Fruit fly (Drosophila melanogaster) whole organism, embryonic: Measurements from ENCODE around the gene MED28.

ENCODE experiments used
- BtbVII ChIP-seq: fragments of 200-800 bp; sonication (Bioruptor generic); optimal IDR thresholded peaks from 3 replicates; lab custom pipeline; 2017; ENCODE audit warnings: missing biosample characterization, mild to moderate bottlenecking, missing genetic modification characterization
- CG11504 ChIP-seq: fragments of 200-800 bp; sonication (Bioruptor generic); optimal IDR thresholded peaks from 3 replicates; lab custom pipeline; 2019; ENCODE audit warnings: missing biosample characterization, mild to moderate bottlenecking, missing genetic modification characterization, moderate library complexity
- CG12744 ChIP-seq: fragments of 200-800 bp; sonication (Bioruptor generic); optimal IDR thresholded peaks from 2 replicates; lab custom pipeline; 2016; ENCODE audit warnings: missing biosample characterization, missing genetic modification characterization
- CG13287 ChIP-seq: fragments of 200-800 bp; sonication (Bioruptor generic); IDR thresholded peaks from 2 replicates; pipeline ENCODE4 v1.3.6; 2022; ENCODE audit warnings: missing biosample characterization, missing genetic modification characterization; ENCODE audit not compliant: partially characterized antibody
- CG13424 ChIP-seq: fragments of 200-800 bp; sonication (Bioruptor generic); optimal IDR thresholded peaks from 2 replicates; lab custom pipeline; 2019; ENCODE audit warnings: missing biosample characterization, mild to moderate bottlenecking, missing genetic modification characterization, moderate library complexity
- CG13775 ChIP-seq: fragments of 200-800 bp; sonication (Bioruptor generic); optimal IDR thresholded peaks from 3 replicates; lab custom pipeline; 2017; ENCODE audit warnings: missing biosample characterization, mild to moderate bottlenecking, missing genetic modification characterization
- CG14710 ChIP-seq: fragments of 200-800 bp; sonication (Bioruptor generic); optimal IDR thresholded peaks from 3 replicates; lab custom pipeline; 2019; ENCODE audit warnings: missing biosample characterization, mild to moderate bottlenecking, missing genetic modification characterization, moderate library complexity
- CG15514 ChIP-seq: fragments of 200-800 bp; sonication (Bioruptor generic); optimal IDR thresholded peaks from 3 replicates; lab custom pipeline; 2017; ENCODE audit warnings: missing biosample characterization, missing genetic modification characterization, mild to moderate bottlenecking, moderate library complexity, missing genetic modification reagents
- CG16813 ChIP-seq: fragments of 200-800 bp; sonication (Bioruptor generic); IDR thresholded peaks from 3 replicates; pipeline ENCODE4 v1.3.6; 2022; ENCODE audit warnings: missing biosample characterization, missing genetic modification characterization; ENCODE audit not compliant: partially characterized antibody
- CG2712 ChIP-seq: fragments of 200-800 bp; optimal IDR thresholded peaks from 3 replicates; lab custom pipeline; 2019; ENCODE audit warnings: missing biosample characterization, mild to moderate bottlenecking, missing genetic modification characterization, moderate library complexity
- CG3065 ChIP-seq: fragments of 200-800 bp; sonication (Bioruptor generic); optimal IDR thresholded peaks from 2 replicates; lab custom pipeline; 2016; ENCODE audit warnings: missing biosample characterization, missing genetic modification characterization
- CG32772 ChIP-seq: fragments of 200-800 bp; sonication (Bioruptor generic); IDR thresholded peaks from 2 replicates; pipeline ENCODE4 v1.3.6; 2022; ENCODE audit warnings: missing biosample characterization, missing genetic modification characterization
- CG3407 ChIP-seq: fragments of 200-800 bp; sonication (Bioruptor generic); optimal IDR thresholded peaks from 2 replicates; lab custom pipeline; 2018; ENCODE audit warnings: missing biosample characterization, mild to moderate bottlenecking, missing genetic modification characterization
- CG7271 ChIP-seq: fragments of 200-800 bp; sonication (Bioruptor generic); optimal IDR thresholded peaks from 2 replicates; lab custom pipeline; 2018; ENCODE audit warnings: missing biosample characterization, mild to moderate bottlenecking, missing genetic modification characterization, moderate library complexity
- CG7839 ChIP-seq: fragments of 200-800 bp; sonication (Bioruptor generic); optimal IDR thresholded peaks from 3 replicates; lab custom pipeline; 2018; ENCODE audit warnings: missing biosample characterization, mild to moderate bottlenecking, missing genetic modification characterization, moderate library complexity
- CG7987 ChIP-seq: fragments of 200-800 bp; sonication (Bioruptor generic); optimal IDR thresholded peaks from 2 replicates; lab custom pipeline; 2018; ENCODE audit warnings: missing biosample characterization, mild to moderate bottlenecking, missing genetic modification characterization, moderate library complexity
- CTCF ChIP-seq: fragments of 200-800 bp; sonication (Bioruptor generic); optimal IDR thresholded peaks from 2 replicates; lab custom pipeline; 2017; ENCODE audit warnings: missing biosample characterization, mild to moderate bottlenecking, missing genetic modification characterization, moderate library complexity
- Dip3 ChIP-seq: fragments of 200-800 bp; sonication (Bioruptor generic); optimal IDR thresholded peaks from 3 replicates; lab custom pipeline; 2016; ENCODE audit warnings: missing biosample characterization, missing genetic modification characterization
- Doc3 ChIP-seq: fragments of 200-800 bp; sonication (Bioruptor generic); IDR thresholded peaks from 3 replicates; pipeline ENCODE4 v1.3.6; 2022; ENCODE audit warnings: missing biosample characterization, missing genetic modification characterization; ENCODE audit not compliant: partially characterized antibody
- Dp ChIP-seq: fragments of 200-800 bp; sonication (Bioruptor generic); optimal IDR thresholded peaks from 2 replicates; lab custom pipeline; 2018; ENCODE audit warnings: missing biosample characterization, mild to moderate bottlenecking, missing genetic modification characterization, moderate library complexity
- E2f2 ChIP-seq: fragments of 200-800 bp; sonication (Bioruptor generic); IDR thresholded peaks from 2 replicates; pipeline ENCODE4 v1.3.6; 2022; ENCODE audit warnings: missing biosample characterization, missing genetic modification characterization
- H15 ChIP-seq: fragments of 200-800 bp; sonication (Bioruptor generic); IDR thresholded peaks from 3 replicates; pipeline ENCODE4 v1.3.6; 2022; ENCODE audit warnings: missing biosample characterization, missing genetic modification characterization
- Hmr ChIP-seq: fragments of 200-800 bp; sonication (Bioruptor generic); optimal IDR thresholded peaks from 3 replicates; lab custom pipeline; 2017; ENCODE audit warnings: mild to moderate bottlenecking, missing biosample characterization, missing genetic modification reagents, missing genetic modification characterization
- Hsf ChIP-seq: fragments of 200-800 bp; sonication (Bioruptor generic); optimal IDR thresholded peaks from 3 replicates; lab custom pipeline; 2016; ENCODE audit warnings: missing biosample characterization, missing genetic modification characterization
- Max ChIP-seq: fragments of 200-800 bp; sonication (Bioruptor generic); optimal IDR thresholded peaks from 2 replicates; lab custom pipeline; 2016; ENCODE audit warnings: missing biosample characterization, mild to moderate bottlenecking, missing genetic modification characterization
- Nf-YA ChIP-seq: fragments of 200-800 bp; sonication (Bioruptor generic); IDR thresholded peaks from 2 replicates; pipeline ENCODE4 v1.3.6; 2022; ENCODE audit warnings: missing biosample characterization, missing genetic modification characterization
- Nf-YC ChIP-seq: fragments of 200-800 bp; optimal IDR thresholded peaks from 3 replicates; lab custom pipeline; 2019; ENCODE audit warnings: missing biosample characterization, mild to moderate bottlenecking, missing genetic modification characterization, moderate library complexity
- NfI ChIP-seq: fragments of 200-800 bp; sonication (Bioruptor generic); optimal IDR thresholded peaks from 3 replicates; lab custom pipeline; 2018; ENCODE audit warnings: missing biosample characterization, mild to moderate bottlenecking, missing genetic modification characterization, moderate library complexity
- Pdp1 ChIP-seq, 2 experiments: fragments of 200-800 bp; sonication (Bioruptor generic); optimal IDR thresholded peaks; 3 replicates each; lab custom pipeline; 2016; ENCODE audit warnings: missing biosample characterization in 2 of 2, missing genetic modification characterization in 2 of 2, mild to moderate bottlenecking in 1 of 2, moderate library complexity in 1 of 2
- Side ChIP-seq: fragments of 200-800 bp; sonication (Bioruptor generic); optimal IDR thresholded peaks from 2 replicates; lab custom pipeline; 2016; ENCODE audit warnings: missing biosample characterization, missing genetic modification characterization
- Sry-β ChIP-seq: fragments of 200-800 bp; sonication (Bioruptor generic); optimal IDR thresholded peaks from 2 replicates; lab custom pipeline; 2018; ENCODE audit warnings: missing biosample characterization, mild to moderate bottlenecking, missing genetic modification characterization, moderate library complexity
- Xrp1 ChIP-seq: fragments of 200-800 bp; sonication (Bioruptor generic); IDR thresholded peaks from 2 replicates; pipeline ENCODE4 v1.3.6; 2022; ENCODE audit warnings: missing biosample characterization, missing genetic modification characterization
- bsh ChIP-seq, 2 experiments: fragments of 200-800 bp; sonication (Bioruptor generic); optimal IDR thresholded peaks; 2 replicates each; lab custom pipeline; 2017 to 2018; ENCODE audit warnings: mild to moderate bottlenecking in 2 of 2, missing biosample characterization in 2 of 2, missing genetic modification characterization in 2 of 2, moderate library complexity in 1 of 2
- ci ChIP-seq: fragments of 200-800 bp; sonication (Bioruptor generic); IDR thresholded peaks from 3 replicates; pipeline ENCODE4 v1.3.6; 2022; ENCODE audit warnings: missing biosample characterization, missing genetic modification characterization
- crp ChIP-seq, 2 experiments: fragments of 200-800 bp; sonication (Bioruptor generic); optimal IDR thresholded peaks; 2 replicates in 1 of 2; 3 replicates in 1 of 2; lab custom pipeline; 2017; ENCODE audit warnings: missing biosample characterization in 2 of 2, missing genetic modification characterization in 2 of 2, mild to moderate bottlenecking in 1 of 2, moderate library complexity in 1 of 2
- dmrt11E ChIP-seq: fragments of 200-800 bp; sonication (Bioruptor generic); optimal IDR thresholded peaks from 3 replicates; lab custom pipeline; 2018; ENCODE audit warnings: missing biosample characterization, mild to moderate bottlenecking, missing genetic modification characterization, moderate library complexity
- ewg ChIP-seq: fragments of 200-800 bp; sonication (Bioruptor generic); optimal IDR thresholded peaks from 3 replicates; lab custom pipeline; 2017; ENCODE audit warnings: mild to moderate bottlenecking, missing biosample characterization, missing genetic modification reagents, missing genetic modification characterization
- fd96Cb ChIP-seq: fragments of 200-800 bp; sonication (Bioruptor generic); optimal IDR thresholded peaks from 2 replicates; lab custom pipeline; 2018; ENCODE audit warnings: missing biosample characterization, mild to moderate bottlenecking, missing genetic modification characterization, moderate library complexity
- gem ChIP-seq: fragments of 200-800 bp; sonication (Bioruptor generic); optimal IDR thresholded peaks from 2 replicates; lab custom pipeline; 2019; ENCODE audit warnings: missing biosample characterization, mild to moderate bottlenecking, missing genetic modification characterization, moderate library complexity
- lbe ChIP-seq: fragments of 200-800 bp; sonication (Bioruptor generic); optimal IDR thresholded peaks from 2 replicates; lab custom pipeline; 2016; ENCODE audit warnings: missing biosample characterization, mild to moderate bottlenecking, missing genetic modification characterization
- nom ChIP-seq: fragments of 200-800 bp; sonication (Bioruptor generic); optimal IDR thresholded peaks from 2 replicates; lab custom pipeline; 2017; ENCODE audit warnings: missing biosample characterization, missing genetic modification characterization, mild to moderate bottlenecking, moderate library complexity, missing genetic modification reagents
- psq ChIP-seq: fragments of 200-800 bp; sonication (Bioruptor generic); optimal IDR thresholded peaks from 2 replicates; lab custom pipeline; 2017; ENCODE audit warnings: missing biosample characterization, missing genetic modification characterization
- ranshi ChIP-seq: fragments of 200-800 bp; sonication (Bioruptor generic); IDR thresholded peaks from 2 replicates; pipeline ENCODE4 v1.3.6; 2022; ENCODE audit warnings: missing biosample characterization, missing genetic modification characterization
- scrt ChIP-seq: fragments of 200-800 bp; sonication (Bioruptor generic); optimal IDR thresholded peaks from 2 replicates; lab custom pipeline; 2018; ENCODE audit warnings: missing biosample characterization, mild to moderate bottlenecking, missing genetic modification characterization, moderate library complexity
- sens ChIP-seq: fragments of 200-800 bp; sonication (Bioruptor generic); peaks from one replicate; lab custom pipeline; 2016; ENCODE audit warnings: missing biosample characterization, missing genetic modification characterization
- slbo ChIP-seq: fragments of 200-800 bp; sonication (Bioruptor generic); IDR thresholded peaks from 2 replicates; pipeline ENCODE4 v1.3.6; 2022; ENCODE audit warnings: missing biosample characterization, missing genetic modification characterization
- sr ChIP-seq: fragments of 200-800 bp; sonication (Bioruptor generic); IDR thresholded peaks from 3 replicates; pipeline ENCODE4 v1.3.6; 2022; ENCODE audit warnings: missing biosample characterization, missing genetic modification characterization
- vvl ChIP-seq: fragments of 200-800 bp; sonication (Bioruptor generic); IDR thresholded peaks from 2 replicates; pipeline ENCODE4 v1.3.6; 2022; ENCODE audit warnings: missing biosample characterization, missing genetic modification characterization

MED28 gene

dm6 chr3R:25493294-25494187 is 16.7 kb downstream of the MED28 start (continued):
- TF ChIP-seq gem (tag; lab: Kevin White, UChicago) (peak; percentile 16), Pdp1 (GFP tag; optimal IDR thresholded peaks at IDR 0.05; lab: Kevin White, UChicago) (peak in 1 of 2 experiments; percentile 71), CG13287 (GFP tag; lab: Robert Waterston, UW) (peak; percentile 40), CG7839 (peak; percentile 1), Max (GFP tag; lab: Kevin White, UChicago) (peak; percentile 12), CG7987 (no peak), NfI (GFP tag; lab: Kevin White, UChicago) (no peak), E2f2 (GFP tag; lab: Robert Waterston, UW) (peak; percentile 95), ci (GFP tag; lab: Robert Waterston, UW) (no peak), nom (GFP tag; lab: Kevin White, UChicago) (peak; percentile 95), dmrt11E (no peak), CG13424 (tag; lab: Kevin White, UChicago) (no peak), CG11504 (tag; lab: Kevin White, UChicago) (peak; percentile 2), scrt (GFP tag; lab: Kevin White, UChicago) (no peak), Dip3 (GFP tag; lab: Kevin White, UChicago) (no peak), Doc3 (GFP tag; lab: Robert Waterston, UW) (no peak), CG7271 (tag; lab: Kevin White, UChicago) (no peak), Nf-YA (no peak), Side (GFP tag; lab: Kevin White, UChicago) (no peak), ewg (GFP tag; lab: Kevin White, UChicago) (no peak), CG3407 (GFP tag; lab: Kevin White, UChicago) (no peak), bsh (GFP tag; optimal IDR thresholded peaks at IDR 0.05; lab: Kevin White, UChicago) (peak in 1 of 2 experiments; percentile 53), sens (GFP tag; lab: Kevin White, UChicago) (peak; percentile 55), CTCF (peak; percentile 20), CG3065 (GFP tag; lab: Kevin White, UChicago) (no peak), H15 (GFP tag; lab: Robert Waterston, UW) (no peak), vvl (GFP tag; lab: Robert Waterston, UW) (peak; percentile 67), Dp (peak; percentile 91), lbe (GFP tag; lab: Kevin White, UChicago) (peak; percentile 54), BtbVII (GFP tag; lab: Kevin White, UChicago) (no peak), CG2712 (tag; lab: Kevin White, UChicago) (peak; percentile 17), sr (no peak), CG32772 (GFP tag; lab: Robert Waterston, UW) (no peak), CG14710 (tag; lab: Kevin White, UChicago) (peak; percentile 31), ranshi (GFP tag; lab: Robert Waterston, UW) (no peak), fd96Cb (tag; lab: Kevin White, UChicago) (no peak), crp (GFP tag; optimal IDR thresholded peaks at IDR 0.05; lab: Kevin White, UChicago) (peak; percentile 18 to 86), Hmr (no peak), Hsf (GFP tag; lab: Kevin White, UChicago) (no peak), CG12744 (GFP tag; lab: Kevin White, UChicago) (no peak), CG15514 (GFP tag; lab: Kevin White, UChicago) (peak; percentile 44), Nf-YC (peak; percentile 11), CG16813 (GFP tag; lab: Robert Waterston, UW) (no peak), psq (GFP tag; lab: Kevin White, UChicago) (no peak), Sry-β (peak; percentile 39), Xrp1 (GFP tag; lab: Robert Waterston, UW) (0 out of 2 replicates have a peak, but pooled peaks have one; percentile 21), slbo (GFP tag; lab: Robert Waterston, UW) (peak; percentile 30; the same call in 1 of the 2 replicates), CG13775 (GFP tag; lab: Kevin White, UChicago) (no peak)
